Fruit fly (Drosophila melanogaster): ENCODE results near the gene noc.

The noc gene

DNA sequence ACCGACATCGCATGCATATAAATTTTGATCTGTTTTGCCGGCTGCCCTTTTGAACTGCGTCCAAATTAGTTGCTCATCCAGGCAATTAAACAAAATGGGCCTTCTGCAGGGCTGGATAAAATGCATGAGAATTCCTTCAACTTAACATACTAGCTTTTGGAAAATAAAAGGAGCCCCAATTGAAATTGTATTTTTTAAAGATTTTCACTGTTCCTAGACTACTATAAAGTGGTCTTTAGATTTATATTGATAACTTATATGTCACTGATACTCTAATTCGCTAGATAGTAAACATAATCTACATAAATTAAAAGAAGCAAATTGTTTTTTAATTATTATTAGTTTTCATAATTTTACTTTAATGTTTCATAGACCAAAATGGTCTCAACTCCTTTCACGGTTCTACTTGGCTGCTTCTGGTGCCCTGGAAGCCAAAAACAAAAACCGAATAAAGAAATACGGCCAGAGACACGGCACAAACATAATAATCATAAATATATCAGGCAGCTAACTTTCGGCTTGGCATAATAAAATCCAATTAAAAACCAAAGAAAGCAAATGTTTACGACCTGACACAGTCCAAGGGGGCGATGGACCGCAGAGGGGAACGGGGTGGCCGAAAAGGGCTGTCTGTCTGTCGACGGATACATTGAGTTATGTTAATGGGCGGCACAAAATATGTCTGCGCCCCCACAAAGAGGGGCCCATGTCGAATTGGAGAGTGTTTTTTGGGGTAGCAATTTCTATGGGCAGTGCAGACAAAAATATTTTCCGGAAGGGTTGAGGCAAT, 47.0 kb downstream of the noc start (continued):
- TF ChIP-seq CG31441 (GFP tag; IDR thresholded peaks at IDR 0.05), result peak; percentile 72
- no peak for TF ChIP-seq sim (GFP tag; IDR thresholded peaks at IDR 0.05)
- no peak for TF ChIP-seq crc (GFP tag; optimal IDR thresholded peaks at IDR 0.05)
- TF ChIP-seq CG13894 (tag; optimal IDR thresholded peaks at IDR 0.05), result no peak
- no peak for TF ChIP-seq ab (GFP tag; optimal IDR thresholded peaks at IDR 0.05)
- TF ChIP-seq Rx (GFP tag; IDR thresholded peaks at IDR 0.05), result no peak
- TF ChIP-seq BtbVII (GFP tag; optimal IDR thresholded peaks at IDR 0.05), result no peak
- TF ChIP-seq CG1832 (GFP tag; optimal IDR thresholded peaks at IDR 0.05), result no peak
- no peak for TF ChIP-seq CG4617 (GFP tag; optimal IDR thresholded peaks at IDR 0.05; ENCODE audit: borderline replicate concordance)
- TF ChIP-seq CG33557 (GFP tag; optimal IDR thresholded peaks at IDR 0.05), result peak; percentile 2
- no peak for TF ChIP-seq hth (optimal IDR thresholded peaks at IDR 0.05)
- TF ChIP-seq CG4360 (GFP tag; IDR thresholded peaks at IDR 0.05), result no peak
- TF ChIP-seq Deaf1 (tag; optimal IDR thresholded peaks at IDR 0.05), result no peak
- no peak for TF ChIP-seq br (optimal IDR thresholded peaks at IDR 0.05)
- no peak for TF ChIP-seq z (GFP tag; IDR thresholded peaks at IDR 0.05)
- TF ChIP-seq Ptx1 (GFP tag; IDR thresholded peaks at IDR 0.05), result no peak; the same call in 1 of the 2 replicates
- no peak for TF ChIP-seq CG14965 (GFP tag; optimal IDR thresholded peaks at IDR 0.05; ENCODE audit: borderline replicate concordance)
- TF ChIP-seq ATbp (GFP tag; optimal IDR thresholded peaks at IDR 0.05), result no peak
- TF ChIP-seq B-H2 (GFP tag; optimal IDR thresholded peaks at IDR 0.05), result no peak
- no peak for TF ChIP-seq ase (GFP tag; IDR thresholded peaks at IDR 0.05)
- no peak for TF ChIP-seq ac (GFP tag; optimal IDR thresholded peaks at IDR 0.05)
- peak; percentile 66 for TF ChIP-seq CG13424 (tag; optimal IDR thresholded peaks at IDR 0.05)
- no peak for TF ChIP-seq repo (GFP tag; optimal IDR thresholded peaks at IDR 0.05)
- TF ChIP-seq CG6791 (GFP tag; IDR thresholded peaks at IDR 0.05; ENCODE audit: partially characterized antibody), result 0 out of 3 replicates have a peak, but pooled peaks have one; percentile 25
- TF ChIP-seq jumu (GFP tag; optimal IDR thresholded peaks at IDR 0.05), result no peak
- TF ChIP-seq MBD-R2 (GFP tag; IDR thresholded peaks at IDR 0.05), result no peak
- TF ChIP-seq cwo (GFP tag; optimal IDR thresholded peaks at IDR 0.05), result no peak
- no peak for TF ChIP-seq Spps (tag; optimal IDR thresholded peaks at IDR 0.05)
- TF ChIP-seq HLH3B (GFP tag; IDR thresholded peaks at IDR 0.05), result peak; percentile 17; the same call in 1 of the 2 replicates
- TF ChIP-seq cas (GFP tag; IDR thresholded peaks at IDR 0.05), result no peak
- no peak for TF ChIP-seq jigr1 (GFP tag; IDR thresholded peaks at IDR 0.05)
- TF ChIP-seq bigmax (GFP tag; optimal IDR thresholded peaks at IDR 0.05), result no peak
- TF ChIP-seq CG15696 (tag; optimal IDR thresholded peaks at IDR 0.05), result no peak
- TF ChIP-seq inv (GFP tag; IDR thresholded peaks at IDR 0.05; ENCODE audit: partially characterized antibody), result no peak
- no peak for TF ChIP-seq CG13287 (GFP tag; IDR thresholded peaks at IDR 0.05; ENCODE audit: partially characterized antibody)
- no peak for TF ChIP-seq CG31388 (GFP tag; optimal IDR thresholded peaks at IDR 0.05)
- TF ChIP-seq unc-4 (GFP tag; IDR thresholded peaks at IDR 0.05; ENCODE audit: partially characterized antibody), result no peak
- TF ChIP-seq CG9727 (GFP tag; optimal IDR thresholded peaks at IDR 0.05), result peak; percentile 22
- no peak for TF ChIP-seq bcd (GFP tag; optimal IDR thresholded peaks at IDR 0.05)
- TF ChIP-seq chm (GFP tag; IDR thresholded peaks at IDR 0.05), result no peak
- TF ChIP-seq shn (GFP tag; optimal IDR thresholded peaks at IDR 0.05), result no peak
- peak; percentile 83 for TF ChIP-seq CG18262 (tag; optimal IDR thresholded peaks at IDR 0.05)
- no peak for TF ChIP-seq zfh2 (GFP tag; optimal IDR thresholded peaks at IDR 0.05)
- no peak for TF ChIP-seq CG8944 (GFP tag; optimal IDR thresholded peaks at IDR 0.05)
- TF ChIP-seq lab (GFP tag; optimal IDR thresholded peaks at IDR 0.05), result no peak
- no peak for TF ChIP-seq CG9876 (GFP tag; optimal IDR thresholded peaks at IDR 0.05)
- TF ChIP-seq al (GFP tag; IDR thresholded peaks at IDR 0.05), result no peak
- TF ChIP-seq vnd (GFP tag; IDR thresholded peaks at IDR 0.05; ENCODE audit: partially characterized antibody), result no peak
- no peak for TF ChIP-seq Ada2b (GFP tag; IDR thresholded peaks at IDR 0.05)
- TF ChIP-seq Xrp1 (GFP tag; IDR thresholded peaks at IDR 0.05), result peak; percentile 41

All from whole organism, embryonic.